Fruit fly (Drosophila melanogaster): Measurements from ENCODE around the gene CG11370.

DNA sequence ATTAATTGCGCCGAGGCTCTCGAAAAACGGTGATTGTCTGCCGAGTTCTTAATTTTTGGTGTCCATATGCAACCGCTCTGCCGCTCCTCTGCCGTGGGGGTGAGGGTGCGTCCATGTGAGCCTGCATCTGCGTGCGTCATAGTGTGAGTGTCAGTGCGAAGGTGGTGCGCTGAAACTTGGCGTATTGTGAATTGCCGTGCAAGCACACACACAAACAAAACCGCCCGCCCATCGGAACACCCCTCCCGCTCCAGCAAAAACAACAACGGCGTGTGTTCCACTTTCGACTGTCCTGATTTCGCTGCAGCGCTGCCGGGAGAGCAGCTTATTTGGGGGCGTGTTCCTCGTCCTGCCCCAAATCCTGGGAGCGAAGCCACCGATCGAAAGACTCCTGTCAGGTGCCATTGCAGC is 30.2 kb downstream of the CG11370 start:
- no peak for TF ChIP-seq psq (GFP tag; optimal IDR thresholded peaks at IDR 0.05)
- TF ChIP-seq foxo (GFP tag; optimal IDR thresholded peaks at IDR 0.05): no peak
- TF ChIP-seq Hr78 (GFP tag; optimal IDR thresholded peaks at IDR 0.05): no peak
- TF ChIP-seq CG9705 (GFP tag; optimal IDR thresholded peaks at IDR 0.05): no peak
- TF ChIP-seq br (GFP tag; optimal IDR thresholded peaks at IDR 0.05): no peak
- no peak for TF ChIP-seq Abd-B (GFP tag; optimal IDR thresholded peaks at IDR 0.05)
- no peak for TF ChIP-seq h (GFP tag; optimal IDR thresholded peaks at IDR 0.05)
- no peak for TF ChIP-seq Myc (optimal IDR thresholded peaks at IDR 0.05)
- TF ChIP-seq Jra (GFP tag; optimal IDR thresholded peaks at IDR 0.05): no peak
- TF ChIP-seq lola (GFP tag; optimal IDR thresholded peaks at IDR 0.05): peak; percentile 2
- TF ChIP-seq fru (GFP tag; optimal IDR thresholded peaks at IDR 0.05): no peak
- no peak for TF ChIP-seq OdsH (GFP tag; optimal IDR thresholded peaks at IDR 0.05)

All from whole organism, wandering third instar larva.